Worm (Caenorhabditis elegans) whole organism, mixed stage, embryonic: ENCODE measurements around the gene ZC262.13.

Source experiments
- M03D4.4 ChIP-seq: sonication (generic microtip); optimal IDR thresholded peaks from 2 replicates; lab custom pipeline; 2017; ENCODE audit warnings: mild to moderate bottlenecking, missing genetic modification characterization, missing compliant biosample characterization
- bed-3 ChIP-seq: fragments of 200-800 bp; sonication (Bioruptor generic); optimal IDR thresholded peaks from 3 replicates; lab custom pipeline; 2018; ENCODE audit warnings: mild to moderate bottlenecking, missing genetic modification characterization, moderate library complexity, missing compliant biosample characterization
- ceh-39 ChIP-seq: fragments of 150-350 bp; optimal IDR thresholded peaks from 2 replicates; lab custom pipeline; 2014; ENCODE audit warnings: missing biosample characterization, missing genetic modification characterization
- ceh-43 ChIP-seq: fragments of 200-800 bp; sonication (Bioruptor generic); optimal IDR thresholded peaks from 2 replicates; lab custom pipeline; 2018; ENCODE audit warnings: mild to moderate bottlenecking, missing genetic modification characterization, moderate library complexity, missing compliant biosample characterization
- ces-1 ChIP-seq: fragments of 150-350 bp; optimal IDR thresholded peaks from 2 replicates; lab custom pipeline; 2014; ENCODE audit warnings: missing biosample characterization, missing genetic modification reagents, missing genetic modification characterization
- cnd-1 ChIP-seq: fragments of 200-800 bp; sonication (Bioruptor generic); optimal IDR thresholded peaks from 2 replicates; lab custom pipeline; 2018; ENCODE audit warnings: mild to moderate bottlenecking, missing genetic modification characterization, missing compliant biosample characterization
- drap-1 ChIP-seq: fragments of 200-800 bp; sonication (Bioruptor generic); optimal IDR thresholded peaks from 3 replicates; lab custom pipeline; 2018; ENCODE audit warnings: mild to moderate bottlenecking, missing genetic modification characterization, missing compliant biosample characterization
- elt-1 ChIP-seq: sonication (generic microtip); optimal IDR thresholded peaks from 2 replicates; lab custom pipeline; 2017; ENCODE audit warnings: missing genetic modification characterization, mild to moderate bottlenecking, missing compliant biosample characterization, antibody characterized with exemption, moderate library complexity, borderline replicate concordance; ENCODE audit not compliant: insufficient read depth
- flh-1 ChIP-seq: fragments of 200-800 bp; sonication (Bioruptor generic); optimal IDR thresholded peaks from 2 replicates; lab custom pipeline; 2018; ENCODE audit warnings: mild to moderate bottlenecking, missing genetic modification characterization, moderate library complexity, missing compliant biosample characterization
- ham-2 ChIP-seq: fragments of 200-800 bp; sonication (Bioruptor generic); optimal IDR thresholded peaks from 2 replicates; lab custom pipeline; 2018; ENCODE audit warnings: mild to moderate bottlenecking, missing genetic modification characterization, missing compliant biosample characterization
- hlh-1 ChIP-seq: fragments of 150-350 bp; optimal IDR thresholded peaks from 2 replicates; lab custom pipeline; 2014; ENCODE audit warnings: missing biosample characterization, missing genetic modification reagents, missing genetic modification characterization
- lin-13 ChIP-seq: fragments of 150-350 bp; optimal IDR thresholded peaks from 2 replicates; lab custom pipeline; 2014; ENCODE audit warnings: missing biosample characterization, missing genetic modification characterization
- lin-32 ChIP-seq: fragments of 200-800 bp; sonication (Bioruptor generic); optimal IDR thresholded peaks from 2 replicates; lab custom pipeline; 2018; ENCODE audit warnings: mild to moderate bottlenecking, missing genetic modification characterization, missing compliant biosample characterization
- lsy-2 ChIP-seq: fragments of 150-350 bp; optimal IDR thresholded peaks from 2 replicates; lab custom pipeline; 2014; ENCODE audit warnings: missing biosample characterization, missing genetic modification characterization
- mab-5 ChIP-seq: fragments of 150-350 bp; optimal IDR thresholded peaks from 2 replicates; lab custom pipeline; 2014; ENCODE audit warnings: missing biosample characterization, missing genetic modification characterization
- mep-1 ChIP-seq: fragments of 150-350 bp; optimal IDR thresholded peaks from 2 replicates; lab custom pipeline; 2017; ENCODE audit warnings: missing biosample characterization, missing genetic modification reagents, missing genetic modification characterization, inconsistent platforms
- mls-2 ChIP-seq: sonication (generic microtip); optimal IDR thresholded peaks from 2 replicates; lab custom pipeline; 2016; ENCODE audit warnings: mild to moderate bottlenecking, missing genetic modification characterization, moderate library complexity, missing compliant biosample characterization
- nhr-12 ChIP-seq: fragments of 150-350 bp; optimal IDR thresholded peaks from 2 replicates; lab custom pipeline; 2014; ENCODE audit warnings: missing biosample characterization, missing genetic modification characterization
- nhr-2 ChIP-seq: fragments of 150-350 bp; optimal IDR thresholded peaks from 2 replicates; lab custom pipeline; 2014; ENCODE audit warnings: missing biosample characterization, missing genetic modification characterization
- nhr-76 ChIP-seq: sonication (generic microtip); optimal IDR thresholded peaks from 2 replicates; lab custom pipeline; 2017; ENCODE audit warnings: missing biosample characterization, missing genetic modification characterization
- pha-4 ChIP-seq: fragments of 150-350 bp; optimal IDR thresholded peaks from 2 replicates; lab custom pipeline; 2018; ENCODE audit warnings: missing biosample characterization, missing genetic modification reagents, missing genetic modification characterization
- sem-2 ChIP-seq: fragments of 200-800 bp; sonication (Bioruptor generic); optimal IDR thresholded peaks from 2 replicates; lab custom pipeline; 2018; ENCODE audit warnings: mild to moderate bottlenecking, missing genetic modification characterization, missing compliant biosample characterization
- sptf-1 ChIP-seq: sonication (generic microtip); optimal IDR thresholded peaks from 2 replicates; lab custom pipeline; 2017; ENCODE audit warnings: mild to moderate bottlenecking, missing genetic modification characterization, moderate library complexity, missing compliant biosample characterization
- tbx-8 ChIP-seq: fragments of 200-800 bp; sonication (Bioruptor generic); optimal IDR thresholded peaks from 2 replicates; lab custom pipeline; 2018; ENCODE audit warnings: mild to moderate bottlenecking, missing genetic modification characterization, moderate library complexity, missing compliant biosample characterization
- unc-120 ChIP-seq: sonication (generic microtip); optimal IDR thresholded peaks from 2 replicates; lab custom pipeline; 2017; ENCODE audit warnings: missing genetic modification characterization, missing compliant biosample characterization; ENCODE audit not compliant: poor library complexity, severe bottlenecking
- unc-39 ChIP-seq: fragments of 150-350 bp; optimal IDR thresholded peaks from 2 replicates; lab custom pipeline; 2014; ENCODE audit warnings: missing biosample characterization, missing genetic modification characterization
- unc-62 ChIP-seq: fragments of 150-350 bp; optimal IDR thresholded peaks from 2 replicates; lab custom pipeline; 2014; ENCODE audit warnings: missing biosample characterization, missing genetic modification reagents, missing genetic modification characterization
- zip-8 ChIP-seq: fragments of 150-350 bp; optimal IDR thresholded peaks from 2 replicates; lab custom pipeline; 2014; ENCODE audit warnings: missing biosample characterization, missing genetic modification characterization
- ztf-11 ChIP-seq: fragments of 150-350 bp; optimal IDR thresholded peaks from 2 replicates; lab custom pipeline; 2014; ENCODE audit warnings: missing biosample characterization, missing genetic modification characterization

ZC262.13 gene

ce11 chrIII:8363253-8364061, 37.4 kb downstream of the ZC262.13 start, which contains the start of gene R05D3.3:
TSS of gene R05D3.3 (plus strand) at chrIII:8364011.
- TF ChIP-seq lsy-2: no peak
- no peak for TF ChIP-seq hlh-1 (tag; lab: Kevin White, UChicago)
- no peak for TF ChIP-seq nhr-12
- TF ChIP-seq tbx-8 (GFP tag; lab: Kevin White, UChicago): no peak
- TF ChIP-seq flh-1 (GFP tag; lab: Kevin White, UChicago): no peak
- no peak for TF ChIP-seq ceh-43 (GFP tag; lab: Kevin White, UChicago)
- no peak for TF ChIP-seq M03D4.4

ce11 chrIII:8368619-8369018, 42.6 kb downstream of the ZC262.13 start, which contains the start of gene R05D3.9:
TSS of gene R05D3.9 (minus strand) at chrIII:8368719.
- TF ChIP-seq nhr-12: no peak
- no peak for TF ChIP-seq pha-4 (tag; lab: Kevin White, UChicago)
- TF ChIP-seq sptf-1 (tag; lab: Kevin White, UChicago): no peak
- TF ChIP-seq mab-5 (tag; lab: Kevin White, UChicago): no peak
- no peak for TF ChIP-seq ztf-11 (tag; lab: Kevin White, UChicago)
- no peak for TF ChIP-seq elt-1 (tag; lab: Kevin White, UChicago)
- TF ChIP-seq drap-1 (GFP tag; lab: Kevin White, UChicago): no peak

DNA sequence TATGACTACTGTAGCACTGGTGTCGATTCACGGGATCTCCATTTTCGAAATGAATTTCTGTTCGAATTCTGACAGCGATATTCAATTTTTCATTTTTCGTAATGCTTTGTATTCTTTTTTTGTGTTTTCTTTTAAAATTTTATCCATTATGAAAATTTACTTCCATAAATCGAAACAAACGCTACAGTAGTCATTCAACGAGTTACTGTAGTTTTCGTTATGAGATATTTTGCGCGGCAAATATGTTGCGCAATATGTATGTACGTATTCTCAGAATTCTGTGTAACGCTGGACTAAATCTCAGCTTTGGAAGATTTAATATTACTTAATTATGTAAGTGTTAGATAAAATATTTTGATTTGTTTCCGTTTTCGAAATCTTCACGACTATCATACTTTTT, 43.2 kb downstream of the ZC262.13 start:
- peak; percentile 92 for TF ChIP-seq zip-8 (tag; lab: Kevin White, UChicago)
- TF ChIP-seq unc-120 (tag; lab: Kevin White, UChicago): no peak
- TF ChIP-seq, all 35 proteins: peak for 1

ce11 chrIII:8370188-8370587, 44.2 kb downstream of the ZC262.13 start:
- TF ChIP-seq nhr-2 (no peak), flh-1 (GFP tag; lab: Kevin White, UChicago) (no peak)

DNA sequence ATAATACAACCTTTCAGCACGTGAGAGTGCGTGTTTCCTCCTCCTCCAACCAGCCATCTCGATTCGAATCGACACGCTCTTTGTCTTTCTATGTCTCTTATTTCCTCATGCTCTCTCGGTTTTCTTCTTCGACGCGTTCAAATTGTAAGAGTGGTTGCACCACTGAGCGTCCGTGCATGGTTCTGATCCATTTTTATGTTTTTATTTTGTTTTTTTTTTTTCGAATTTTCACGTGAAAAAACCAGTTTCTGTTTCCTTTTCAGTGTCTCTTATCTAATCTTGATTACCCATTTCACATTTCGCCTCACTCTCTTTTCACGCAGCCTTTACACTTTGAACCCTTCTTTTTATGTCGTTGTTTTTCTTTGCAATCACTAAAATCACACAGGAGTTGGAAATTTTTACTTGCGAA, 44.8 kb downstream of the ZC262.13 start:
- no peak for TF ChIP-seq nhr-76 (tag; lab: Kevin White, UChicago)
- TF ChIP-seq, all 35 proteins: peak for 0

ce11 chrIII:8371595-8372305, 45.7 kb downstream of the ZC262.13 start, which contains the start of gene lmbr-1:
TSS of gene lmbr-1 (plus strand) at chrIII:8372255.
- no peak for TF ChIP-seq nhr-2
- TF ChIP-seq ces-1: no peak
- no peak for TF ChIP-seq ham-2 (GFP tag; lab: Kevin White, UChicago)
- TF ChIP-seq drap-1 (GFP tag; lab: Kevin White, UChicago): no peak
- no peak for TF ChIP-seq bed-3
- TF ChIP-seq unc-120 (tag; lab: Kevin White, UChicago): no peak
- no peak for TF ChIP-seq mls-2 (tag; lab: Kevin White, UChicago)
- no peak for TF ChIP-seq lsy-2

ce11 chrIII:8375000-8375399, 49.0 kb downstream of the ZC262.13 start, which contains the start of gene met-2:
TSS of gene met-2 (plus strand) at chrIII:8375300.
- no peak for TF ChIP-seq ztf-11 (tag; lab: Kevin White, UChicago)
- TF ChIP-seq elt-1 (tag; lab: Kevin White, UChicago): no peak
- no peak for TF ChIP-seq mep-1 (tag; lab: Kevin White, UChicago)
- TF ChIP-seq sptf-1 (tag; lab: Kevin White, UChicago): no peak
- TF ChIP-seq unc-39: no peak
- no peak for TF ChIP-seq cnd-1 (tag; lab: Kevin White, UChicago)
- no peak for TF ChIP-seq ceh-39
- no peak for TF ChIP-seq unc-62
- no peak for TF ChIP-seq lin-13
- TF ChIP-seq ham-2 (GFP tag; lab: Kevin White, UChicago): no peak
- no peak for TF ChIP-seq lsy-2
- TF ChIP-seq sem-2: no peak
- no peak for TF ChIP-seq ces-1
- TF ChIP-seq unc-120 (tag; lab: Kevin White, UChicago): no peak
- TF ChIP-seq lin-32 (GFP tag; lab: Kevin White, UChicago): no peak
- TF ChIP-seq ceh-43 (GFP tag; lab: Kevin White, UChicago): no peak
- TF ChIP-seq bed-3: no peak
